Worm (Caenorhabditis elegans) whole organism, L2 larva: Measurements from ENCODE around the gene Y67D8C.9.

Source experiments
- C34F6.9 ChIP-seq: fragments of 150-350 bp; optimal IDR thresholded peaks from 2 replicates; lab custom pipeline; 2014; ENCODE audit warnings: missing biosample characterization, missing genetic modification characterization
- F13H6.1 ChIP-seq: sonication (generic microtip); optimal IDR thresholded peaks from 2 replicates; lab custom pipeline; 2016; ENCODE audit warnings: missing genetic modification characterization, missing compliant biosample characterization
- R02D3.7 ChIP-seq: fragments of 150-350 bp; optimal IDR thresholded peaks from 2 replicates; lab custom pipeline; 2014; ENCODE audit warnings: missing biosample characterization, missing genetic modification characterization
- Y55F3AM.14 ChIP-seq: fragments of 200-800 bp; sonication (Bioruptor generic); optimal IDR thresholded peaks from 2 replicates; lab custom pipeline; 2018; ENCODE audit warnings: mild to moderate bottlenecking, missing genetic modification characterization, missing compliant biosample characterization
- ZK546.5 ChIP-seq: sonication (generic microtip); optimal IDR thresholded peaks from 2 replicates; lab custom pipeline; 2017; ENCODE audit warnings: missing biosample characterization, missing genetic modification characterization
- alr-1 ChIP-seq: fragments of 150-350 bp; optimal IDR thresholded peaks from 2 replicates; lab custom pipeline; 2014; ENCODE audit warnings: missing biosample characterization, missing genetic modification characterization
- aly-2 ChIP-seq: fragments of 150-350 bp; optimal IDR thresholded peaks from 2 replicates; lab custom pipeline; 2014; ENCODE audit warnings: missing biosample characterization, missing genetic modification characterization
- ama-1 ChIP-seq: fragments of 150-350 bp; optimal IDR thresholded peaks from 2 replicates; lab custom pipeline; 2018; ENCODE audit warnings: inconsistent platforms
- ceh-82 ChIP-seq: fragments of 150-350 bp; optimal IDR thresholded peaks from 2 replicates; lab custom pipeline; 2014; ENCODE audit warnings: missing biosample characterization, missing genetic modification characterization
- dmd-4 ChIP-seq: sonication (generic microtip); optimal IDR thresholded peaks from 2 replicates; lab custom pipeline; 2017; ENCODE audit warnings: missing biosample characterization, missing genetic modification characterization
- elt-1 ChIP-seq: fragments of 150-350 bp; optimal IDR thresholded peaks from 2 replicates; lab custom pipeline; 2014; ENCODE audit warnings: missing biosample characterization, missing genetic modification characterization
- fos-1 ChIP-seq: fragments of 150-350 bp; optimal IDR thresholded peaks from 2 replicates; lab custom pipeline; 2014; ENCODE audit warnings: missing biosample characterization, missing genetic modification characterization
- gmeb-1 ChIP-seq: fragments of 150-350 bp; optimal IDR thresholded peaks from 2 replicates; lab custom pipeline; 2014; ENCODE audit warnings: missing biosample characterization, missing genetic modification characterization
- lin-39 ChIP-seq: fragments of 150-350 bp; optimal IDR thresholded peaks from 2 replicates; lab custom pipeline; 2014; ENCODE audit warnings: missing biosample characterization, missing genetic modification reagents, missing genetic modification characterization
- mbf-1 ChIP-seq: sonication (generic microtip); optimal IDR thresholded peaks from 2 replicates; lab custom pipeline; 2017; ENCODE audit warnings: missing biosample characterization, missing genetic modification characterization
- mdl-1 ChIP-seq, 2 experiments: fragments of 150-350 bp in 1 of 2; sonication (generic microtip) in 1 of 2; optimal IDR thresholded peaks; 2 replicates each; lab custom pipeline; 2017; ENCODE audit warnings: missing biosample characterization in 2 of 2, missing genetic modification characterization in 2 of 2
- nhr-10 ChIP-seq: sonication (generic microtip); optimal IDR thresholded peaks from 2 replicates; lab custom pipeline; 2017; ENCODE audit warnings: missing biosample characterization, missing genetic modification characterization
- nhr-11 ChIP-seq: fragments of 150-350 bp; optimal IDR thresholded peaks from 2 replicates; lab custom pipeline; 2014; ENCODE audit warnings: missing biosample characterization, missing genetic modification characterization
- nhr-12 ChIP-seq: fragments of 150-350 bp; optimal IDR thresholded peaks from 2 replicates; lab custom pipeline; 2014; ENCODE audit warnings: missing biosample characterization, missing genetic modification characterization
- nhr-129 ChIP-seq: fragments of 150-350 bp; optimal IDR thresholded peaks from 2 replicates; lab custom pipeline; 2014; ENCODE audit warnings: missing biosample characterization, missing genetic modification characterization
- nhr-21 ChIP-seq: fragments of 150-350 bp; optimal IDR thresholded peaks from 2 replicates; lab custom pipeline; 2014; ENCODE audit warnings: missing biosample characterization, missing genetic modification characterization
- nhr-23 ChIP-seq: fragments of 150-350 bp; optimal IDR thresholded peaks from 2 replicates; lab custom pipeline; 2014; ENCODE audit warnings: missing biosample characterization, missing genetic modification reagents, missing genetic modification characterization
- nhr-25 ChIP-seq: fragments of 150-350 bp; sonication (generic microtip); optimal IDR thresholded peaks from 3 replicates; lab custom pipeline; 2014; ENCODE audit warnings: missing biosample characterization, missing genetic modification characterization
- peb-1 ChIP-seq: fragments of 150-350 bp; optimal IDR thresholded peaks from 2 replicates; lab custom pipeline; 2014; ENCODE audit warnings: missing biosample characterization, missing genetic modification characterization
- sem-4 ChIP-seq: fragments of 150-350 bp; optimal IDR thresholded peaks from 2 replicates; lab custom pipeline; 2014; ENCODE audit warnings: missing biosample characterization, missing genetic modification reagents, missing genetic modification characterization
- sma-3 ChIP-seq: sonication (generic microtip); optimal IDR thresholded peaks from 2 replicates; lab custom pipeline; 2016; ENCODE audit warnings: missing genetic modification reagents, missing genetic modification characterization, missing compliant biosample characterization
- sma-9 ChIP-seq, 2 experiments: fragments of 150-350 bp in 1 of 2; sonication (generic microtip) in 1 of 2; optimal IDR thresholded peaks; 2 replicates each; lab custom pipeline; 2014 to 2016; ENCODE audit warnings: missing genetic modification characterization in 2 of 2, mild to moderate bottlenecking in 1 of 2, missing biosample characterization in 1 of 2, missing compliant biosample characterization in 1 of 2, missing genetic modification reagents in 1 of 2, moderate library complexity in 1 of 2
- snpc-4 ChIP-seq: fragments of 150-350 bp; optimal IDR thresholded peaks from 2 replicates; lab custom pipeline; 2014; ENCODE audit warnings: missing biosample characterization, missing genetic modification characterization
- unc-39 ChIP-seq: fragments of 150-350 bp; optimal IDR thresholded peaks from 2 replicates; lab custom pipeline; 2014; ENCODE audit warnings: missing biosample characterization, missing genetic modification characterization
- ztf-1 ChIP-seq: fragments of 200-800 bp; sonication (Bioruptor generic); conservative IDR thresholded peaks from 2 replicates; pipeline ENCODE4 v1.3.6; 2022; ENCODE audit warnings: missing genetic modification characterization, missing compliant biosample characterization
- ztf-11 ChIP-seq: sonication (generic microtip); optimal IDR thresholded peaks from 2 replicates; lab custom pipeline; 2017; ENCODE audit warnings: missing biosample characterization, missing genetic modification characterization
- ztf-4 ChIP-seq: fragments of 150-350 bp; optimal IDR thresholded peaks from 2 replicates; lab custom pipeline; 2014; ENCODE audit warnings: missing biosample characterization, missing genetic modification characterization

Gene Y67D8C.9

ce11 chrIV:3046889-3047288, 39.8 kb downstream of the Y67D8C.9 start:
- TF ChIP-seq alr-1 (tag; lab: Kevin White, UChicago) (no peak), ztf-1 (no peak)

ce11 chrIV:3046009-3046408, 40.7 kb downstream of the Y67D8C.9 start:
- TF ChIP-seq nhr-129 (tag; lab: Kevin White, UChicago) (no peak), ztf-11 (tag; lab: Kevin White, UChicago) (no peak), sma-9 (GFP tag; optimal IDR thresholded peaks at IDR 0.05; lab: Kevin White, UChicago) (no peak), sma-9 (tag; optimal IDR thresholded peaks at IDR 0.05; lab: Kevin White, UChicago) (no peak), nhr-25 (tag; lab: Kevin White, UChicago) (no peak)

DNA sequence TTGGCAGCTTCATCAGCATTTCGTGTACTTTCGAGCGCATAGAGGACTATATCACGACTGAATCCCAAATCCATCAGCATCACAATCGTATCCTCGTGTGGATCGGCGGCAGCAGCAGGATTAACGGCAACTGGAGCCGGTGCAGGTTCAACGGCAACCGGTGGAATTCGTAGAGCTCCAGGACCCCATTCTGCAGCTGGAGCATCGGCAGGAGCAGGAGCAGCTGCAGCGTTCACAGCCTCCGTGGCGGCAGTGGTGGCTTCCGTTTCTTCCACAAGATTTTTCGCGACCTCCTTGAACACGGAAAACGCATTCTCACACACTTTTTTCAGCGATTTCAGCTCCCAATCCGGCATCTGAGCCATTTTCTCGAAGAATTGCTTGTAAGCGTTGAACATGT, 42.6 kb downstream of the Y67D8C.9 start:
- no peak for TF ChIP-seq snpc-4
- TF ChIP-seq F13H6.1 (tag; lab: Kevin White, UChicago) = no peak
- no peak for TF ChIP-seq Y55F3AM.14
- no peak for TF ChIP-seq ztf-1
- TF ChIP-seq alr-1 (tag; lab: Kevin White, UChicago) = no peak
- TF ChIP-seq sem-4 (tag; lab: Kevin White, UChicago) = no peak
- TF ChIP-seq nhr-10 (tag; lab: Kevin White, UChicago) = no peak
- no peak for TF ChIP-seq nhr-21 (tag; lab: Kevin White, UChicago)
- no peak for TF ChIP-seq sma-3 (GFP tag; lab: Kevin White, UChicago)
- TF ChIP-seq mbf-1 (tag; lab: Kevin White, UChicago) = no peak
- TF ChIP-seq aly-2 (tag; lab: Kevin White, UChicago) = no peak

- no peak for TF ChIP-seq nhr-12
These were observed 48.0 kb downstream of the Y67D8C.9 start for ce11 chrIV:3038740-3039139.

DNA sequence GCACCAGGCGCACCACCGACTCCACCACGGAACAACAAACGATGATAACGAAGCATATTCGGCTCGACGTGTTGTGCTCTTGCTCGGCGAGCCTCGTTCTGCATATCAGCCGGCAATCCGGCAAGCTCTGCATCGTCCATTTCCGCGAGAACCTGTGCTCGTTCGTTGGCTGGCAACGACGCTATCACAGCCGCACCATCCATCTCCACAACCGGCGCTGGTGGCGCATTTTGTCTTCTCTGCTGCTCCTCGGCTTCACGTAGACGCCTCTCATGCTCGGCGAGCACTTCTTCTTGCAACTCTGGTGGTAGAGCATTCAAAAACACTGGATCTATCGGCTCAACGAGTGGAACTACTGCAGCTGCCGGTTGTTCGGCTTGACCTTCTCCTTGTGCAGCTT, 48.8 kb downstream of the Y67D8C.9 start:
- TF ChIP-seq nhr-23 (tag; lab: Kevin White, UChicago) (no peak), mdl-1 (tag; optimal IDR thresholded peaks at IDR 0.05; lab: Kevin White, UChicago) (no peak), unc-39 (tag; lab: Kevin White, UChicago) (no peak), ztf-11 (tag; lab: Kevin White, UChicago) (no peak), nhr-11 (no peak), sma-9 (GFP tag; optimal IDR thresholded peaks at IDR 0.05; lab: Kevin White, UChicago) (no peak), sma-9 (tag; optimal IDR thresholded peaks at IDR 0.05; lab: Kevin White, UChicago) (no peak)

DNA sequence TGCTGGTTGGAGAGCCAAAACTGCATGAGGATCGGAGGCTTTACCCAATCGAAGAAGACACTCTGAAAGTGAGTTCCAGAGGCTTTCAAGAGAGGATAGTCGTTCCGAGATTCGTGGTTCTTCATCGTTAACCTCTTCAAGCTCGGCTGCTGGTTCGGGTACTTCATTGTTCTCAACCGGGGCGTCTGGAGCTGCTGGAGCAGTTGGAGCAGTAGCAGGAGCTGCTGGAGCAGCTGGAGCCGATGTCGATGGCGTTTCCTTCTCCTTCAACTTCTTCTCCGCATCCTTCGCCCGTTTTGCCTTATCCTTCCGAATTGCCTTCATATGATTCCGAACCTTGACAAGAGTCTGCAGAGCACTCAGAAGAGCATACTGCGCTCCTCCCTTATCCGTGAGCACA, 51.4 kb downstream of the Y67D8C.9 start:
- TF ChIP-seq ztf-1 (no peak), fos-1 (tag; lab: Kevin White, UChicago) (no peak), sma-9 (GFP tag; optimal IDR thresholded peaks at IDR 0.05; lab: Kevin White, UChicago) (no peak), sma-9 (tag; optimal IDR thresholded peaks at IDR 0.05; lab: Kevin White, UChicago) (no peak), ztf-4 (tag; lab: Kevin White, UChicago) (no peak), elt-1 (tag; lab: Kevin White, UChicago) (no peak), unc-39 (tag; lab: Kevin White, UChicago) (no peak), peb-1 (tag; lab: Kevin White, UChicago) (no peak), ZK546.5 (tag; lab: Kevin White, UChicago) (no peak), C34F6.9 (tag; lab: Kevin White, UChicago) (no peak), nhr-21 (tag; lab: Kevin White, UChicago) (no peak), R02D3.7 (no peak), gmeb-1 (no peak), ama-1 (lab: Kevin White, UChicago) (no peak), ztf-11 (tag; lab: Kevin White, UChicago) (no peak), dmd-4 (tag; lab: Kevin White, UChicago) (no peak)

DNA sequence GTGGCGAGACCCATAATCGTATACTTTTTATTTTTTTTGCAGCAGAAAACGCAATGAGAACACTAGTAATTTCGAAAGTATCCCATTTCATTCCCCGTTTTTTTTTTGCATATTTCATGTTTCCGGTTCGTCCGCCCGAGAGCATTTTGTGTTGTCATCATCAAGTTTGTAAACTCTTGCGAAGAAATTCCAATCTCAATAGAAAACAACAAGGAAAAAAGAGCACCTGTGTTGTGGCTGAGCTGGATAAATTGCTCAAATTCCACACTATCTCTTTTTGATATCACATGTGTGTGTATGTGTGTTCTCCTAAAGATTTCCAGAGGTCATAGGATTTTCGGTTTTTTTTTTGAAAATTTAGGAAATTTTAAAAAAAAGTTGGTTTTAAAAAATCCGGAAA, 54.7 kb downstream of the Y67D8C.9 start:
- TF ChIP-seq ceh-82 (tag; lab: Kevin White, UChicago) (no peak), aly-2 (tag; lab: Kevin White, UChicago) (no peak), sma-3 (GFP tag; lab: Kevin White, UChicago) (no peak), ztf-4 (tag; lab: Kevin White, UChicago) (no peak), nhr-12 (no peak), mbf-1 (tag; lab: Kevin White, UChicago) (no peak), ztf-1 (no peak), lin-39 (tag; lab: Kevin White, UChicago) (no peak), R02D3.7 (no peak), Y55F3AM.14 (no peak)
